Fruit fly (Drosophila melanogaster) whole organism, embryonic: ENCODE results near the gene Nep7.

Experiments used
- CG10267 ChIP-seq: fragments of 200-800 bp; sonication (Bioruptor generic); optimal IDR thresholded peaks from 2 replicates; lab custom pipeline; 2018; ENCODE audit warnings: missing biosample characterization, mild to moderate bottlenecking, missing genetic modification characterization, moderate library complexity
- CG10959 ChIP-seq: fragments of 200-800 bp; sonication (Bioruptor generic); IDR thresholded peaks from 2 replicates; pipeline ENCODE4 v1.3.6; 2022; ENCODE audit warnings: missing biosample characterization, missing genetic modification characterization
- CG11093 ChIP-seq: fragments of 200-800 bp; sonication (Bioruptor generic); IDR thresholded peaks from 3 replicates; pipeline ENCODE4 v1.3.6; 2022; ENCODE audit warnings: missing biosample characterization, missing genetic modification characterization
- CG11696 ChIP-seq: fragments of 200-800 bp; sonication (Bioruptor generic); IDR thresholded peaks from 2 replicates; pipeline ENCODE4 v1.3.6; 2022; ENCODE audit warnings: missing biosample characterization, missing genetic modification characterization
- CG12155 ChIP-seq: fragments of 200-800 bp; sonication (Bioruptor generic); optimal IDR thresholded peaks from 3 replicates; lab custom pipeline; 2016; ENCODE audit warnings: missing biosample characterization, missing genetic modification characterization
- CG12659 ChIP-seq: fragments of 200-800 bp; sonication (Bioruptor generic); optimal IDR thresholded peaks from 3 replicates; lab custom pipeline; 2017; ENCODE audit warnings: mild to moderate bottlenecking, missing biosample characterization, missing genetic modification reagents, missing genetic modification characterization
- CG13624 ChIP-seq: fragments of 200-800 bp; sonication (Bioruptor generic); optimal IDR thresholded peaks from 2 replicates; lab custom pipeline; 2016; ENCODE audit warnings: missing biosample characterization, missing genetic modification characterization
- CG14441 ChIP-seq: fragments of 200-800 bp; sonication (Bioruptor generic); IDR thresholded peaks from 2 replicates; pipeline ENCODE4 v1.3.6; 2022; ENCODE audit warnings: missing biosample characterization, missing genetic modification characterization
- CG14860 ChIP-seq: fragments of 200-800 bp; sonication (Bioruptor generic); IDR thresholded peaks from 3 replicates; pipeline ENCODE4 v1.3.6; 2022; ENCODE audit warnings: missing biosample characterization, missing genetic modification characterization; ENCODE audit not compliant: partially characterized antibody
- CG15269 ChIP-seq: fragments of 200-800 bp; sonication (Bioruptor generic); optimal IDR thresholded peaks from 2 replicates; lab custom pipeline; 2018; ENCODE audit warnings: missing biosample characterization, mild to moderate bottlenecking, missing genetic modification characterization, moderate library complexity
- CG15514 ChIP-seq: fragments of 200-800 bp; sonication (Bioruptor generic); optimal IDR thresholded peaks from 3 replicates; lab custom pipeline; 2017; ENCODE audit warnings: missing biosample characterization, missing genetic modification characterization, mild to moderate bottlenecking, moderate library complexity, missing genetic modification reagents
- CG15601 ChIP-seq: fragments of 200-800 bp; sonication (Bioruptor generic); optimal IDR thresholded peaks from 3 replicates; lab custom pipeline; 2019; ENCODE audit warnings: missing biosample characterization, mild to moderate bottlenecking, missing genetic modification characterization, moderate library complexity
- CG17328 ChIP-seq: fragments of 200-800 bp; sonication (Bioruptor generic); IDR thresholded peaks from 2 replicates; pipeline ENCODE4 v1.3.6; 2022; ENCODE audit warnings: missing biosample characterization, missing genetic modification characterization
- CG17802 ChIP-seq: fragments of 200-800 bp; sonication (Bioruptor generic); optimal IDR thresholded peaks from 2 replicates; lab custom pipeline; 2018; ENCODE audit warnings: missing biosample characterization, mild to moderate bottlenecking, missing genetic modification characterization, moderate library complexity
- CG17912 ChIP-seq: fragments of 200-800 bp; sonication (Bioruptor generic); optimal IDR thresholded peaks from 2 replicates; lab custom pipeline; 2018; ENCODE audit warnings: missing biosample characterization, mild to moderate bottlenecking, missing genetic modification characterization
- CG2889 ChIP-seq: fragments of 200-800 bp; sonication (Bioruptor generic); IDR thresholded peaks from 3 replicates; pipeline ENCODE4 v1.3.6; 2022; ENCODE audit warnings: missing biosample characterization, missing genetic modification characterization
- CG30431 ChIP-seq: fragments of 200-800 bp; sonication (Bioruptor generic); optimal IDR thresholded peaks from 2 replicates; lab custom pipeline; 2017; ENCODE audit warnings: missing biosample characterization, missing genetic modification characterization
- CG32767 ChIP-seq: fragments of 200-800 bp; sonication (Bioruptor generic); IDR thresholded peaks from 2 replicates; pipeline ENCODE4 v1.3.6; 2022; ENCODE audit warnings: missing biosample characterization, missing genetic modification characterization
- CG3281 ChIP-seq: fragments of 200-800 bp; sonication (Bioruptor generic); optimal IDR thresholded peaks from 3 replicates; lab custom pipeline; 2017; ENCODE audit warnings: missing biosample characterization, mild to moderate bottlenecking, missing genetic modification characterization
- CG3995 ChIP-seq: fragments of 200-800 bp; sonication (Bioruptor generic); optimal IDR thresholded peaks from 3 replicates; lab custom pipeline; 2016; ENCODE audit warnings: missing biosample characterization, missing genetic modification characterization
- CG4820 ChIP-seq: fragments of 200-800 bp; sonication (Bioruptor generic); optimal IDR thresholded peaks from 3 replicates; lab custom pipeline; 2016; ENCODE audit warnings: missing biosample characterization, missing genetic modification characterization
- CG5953 ChIP-seq: fragments of 200-800 bp; sonication (Bioruptor generic); IDR thresholded peaks from 2 replicates; pipeline ENCODE4 v1.3.6; 2022; ENCODE audit warnings: missing biosample characterization, missing genetic modification characterization
- CG6272 ChIP-seq: fragments of 200-800 bp; sonication (Bioruptor generic); IDR thresholded peaks from 2 replicates; pipeline ENCODE4 v1.3.6; 2022; ENCODE audit warnings: missing biosample characterization, missing genetic modification characterization
- CG6689 ChIP-seq: fragments of 200-800 bp; sonication (Bioruptor generic); IDR thresholded peaks from 2 replicates; pipeline ENCODE4 v1.3.6; 2022; ENCODE audit warnings: missing biosample characterization, missing genetic modification characterization
- CTCF ChIP-seq: fragments of 200-800 bp; sonication (Bioruptor generic); optimal IDR thresholded peaks from 2 replicates; lab custom pipeline; 2017; ENCODE audit warnings: missing biosample characterization, mild to moderate bottlenecking, missing genetic modification characterization, moderate library complexity
- Ets97D ChIP-seq: fragments of 200-800 bp; sonication (Bioruptor generic); optimal IDR thresholded peaks from 3 replicates; lab custom pipeline; 2016; ENCODE audit warnings: missing biosample characterization, missing genetic modification characterization
- Gug ChIP-seq: fragments of 200-800 bp; sonication (Bioruptor generic); IDR thresholded peaks from 4 replicates; pipeline ENCODE4 v1.3.6; 2022; ENCODE audit warnings: missing biosample characterization, missing genetic modification characterization
- Hr3 ChIP-seq: fragments of 200-800 bp; sonication (Bioruptor generic); optimal IDR thresholded peaks from 3 replicates; lab custom pipeline; 2016; ENCODE audit warnings: missing biosample characterization, missing genetic modification characterization
- Jarid2 ChIP-seq: fragments of 200-800 bp; sonication (Bioruptor generic); optimal IDR thresholded peaks from 3 replicates; lab custom pipeline; 2017; ENCODE audit warnings: mild to moderate bottlenecking, missing biosample characterization, missing genetic modification reagents, missing genetic modification characterization
- Poxn ChIP-seq: fragments of 200-800 bp; sonication (Bioruptor generic); IDR thresholded peaks from 2 replicates; pipeline ENCODE4 v1.3.6; 2022; ENCODE audit warnings: missing biosample characterization, missing genetic modification characterization
- Spps ChIP-seq: fragments of 200-800 bp; sonication (Bioruptor generic); optimal IDR thresholded peaks from 2 replicates; lab custom pipeline; 2018; ENCODE audit warnings: missing biosample characterization, mild to moderate bottlenecking, missing genetic modification characterization
- Sry-β ChIP-seq: fragments of 200-800 bp; sonication (Bioruptor generic); optimal IDR thresholded peaks from 2 replicates; lab custom pipeline; 2018; ENCODE audit warnings: missing biosample characterization, mild to moderate bottlenecking, missing genetic modification characterization, moderate library complexity
- ato ChIP-seq: fragments of 200-800 bp; sonication (Bioruptor generic); IDR thresholded peaks from 2 replicates; pipeline ENCODE4 v1.3.6; 2022; ENCODE audit warnings: missing biosample characterization, missing genetic modification characterization; ENCODE audit not compliant: partially characterized antibody
- bowl ChIP-seq: fragments of 200-800 bp; sonication (Bioruptor generic); IDR thresholded peaks from 2 replicates; pipeline ENCODE4 v1.3.6; 2022; ENCODE audit warnings: missing biosample characterization, missing genetic modification characterization
- bsh ChIP-seq, 2 experiments: fragments of 200-800 bp; sonication (Bioruptor generic); optimal IDR thresholded peaks; 2 replicates each; lab custom pipeline; 2017 to 2018; ENCODE audit warnings: mild to moderate bottlenecking in 2 of 2, missing biosample characterization in 2 of 2, missing genetic modification characterization in 2 of 2, moderate library complexity in 1 of 2
- cato ChIP-seq: fragments of 200-800 bp; sonication (Bioruptor generic); optimal IDR thresholded peaks from 2 replicates; lab custom pipeline; 2016; ENCODE audit warnings: missing biosample characterization, missing genetic modification characterization, borderline replicate concordance
- crol ChIP-seq: fragments of 200-800 bp; sonication (Bioruptor generic); IDR thresholded peaks from 2 replicates; pipeline ENCODE4 v1.3.6; 2022; ENCODE audit warnings: missing biosample characterization, missing genetic modification characterization
- ewg ChIP-seq: fragments of 200-800 bp; sonication (Bioruptor generic); optimal IDR thresholded peaks from 3 replicates; lab custom pipeline; 2017; ENCODE audit warnings: mild to moderate bottlenecking, missing biosample characterization, missing genetic modification reagents, missing genetic modification characterization
- gfzf ChIP-seq: fragments of 200-800 bp; sonication (Bioruptor generic); optimal IDR thresholded peaks from 2 replicates; lab custom pipeline; 2016; ENCODE audit warnings: missing biosample characterization, mild to moderate bottlenecking, missing genetic modification characterization, moderate library complexity
- grn ChIP-seq: fragments of 200-800 bp; sonication (Bioruptor generic); optimal IDR thresholded peaks from 3 replicates; lab custom pipeline; 2017; ENCODE audit warnings: missing biosample characterization, missing genetic modification characterization
- kay ChIP-seq: fragments of 200-800 bp; sonication (Bioruptor generic); optimal IDR thresholded peaks from 2 replicates; lab custom pipeline; 2016; ENCODE audit warnings: missing biosample characterization, missing genetic modification characterization
- luna ChIP-seq: fragments of 200-800 bp; sonication (Bioruptor generic); optimal IDR thresholded peaks from 2 replicates; lab custom pipeline; 2016; ENCODE audit warnings: missing biosample characterization, missing genetic modification characterization
- pho ChIP-seq: fragments of 200-800 bp; sonication (Bioruptor generic); optimal IDR thresholded peaks from 2 replicates; lab custom pipeline; 2016; ENCODE audit warnings: missing biosample characterization, missing genetic modification characterization
- repo ChIP-seq: fragments of 200-800 bp; sonication (Bioruptor generic); optimal IDR thresholded peaks from 2 replicates; lab custom pipeline; 2016; ENCODE audit warnings: missing biosample characterization, missing genetic modification characterization
- scrt ChIP-seq: fragments of 200-800 bp; sonication (Bioruptor generic); optimal IDR thresholded peaks from 2 replicates; lab custom pipeline; 2018; ENCODE audit warnings: missing biosample characterization, mild to moderate bottlenecking, missing genetic modification characterization, moderate library complexity
- slbo ChIP-seq: fragments of 200-800 bp; sonication (Bioruptor generic); IDR thresholded peaks from 2 replicates; pipeline ENCODE4 v1.3.6; 2022; ENCODE audit warnings: missing biosample characterization, missing genetic modification characterization
- stwl ChIP-seq: fragments of 200-800 bp; sonication (Bioruptor generic); optimal IDR thresholded peaks from 3 replicates; lab custom pipeline; 2018; ENCODE audit warnings: missing biosample characterization, mild to moderate bottlenecking, missing genetic modification characterization, moderate library complexity
- tap ChIP-seq: fragments of 200-800 bp; optimal IDR thresholded peaks from 3 replicates; lab custom pipeline; 2019; ENCODE audit warnings: missing biosample characterization, mild to moderate bottlenecking, missing genetic modification characterization, moderate library complexity
- tin ChIP-seq: fragments of 200-800 bp; sonication (Bioruptor generic); optimal IDR thresholded peaks from 3 replicates; lab custom pipeline; 2016; ENCODE audit warnings: missing biosample characterization, missing genetic modification characterization
- vfl ChIP-seq: fragments of 200-800 bp; sonication (Bioruptor generic); optimal IDR thresholded peaks from 2 replicates; lab custom pipeline; 2016; ENCODE audit warnings: missing biosample characterization, missing genetic modification characterization
- z ChIP-seq: fragments of 200-800 bp; sonication (Bioruptor generic); IDR thresholded peaks from 3 replicates; pipeline ENCODE4 v1.3.6; 2022; ENCODE audit warnings: missing biosample characterization, missing genetic modification characterization
- zfh2 ChIP-seq: fragments of 200-800 bp; sonication (Bioruptor generic); optimal IDR thresholded peaks from 2 replicates; lab custom pipeline; 2016; ENCODE audit warnings: missing biosample characterization, missing genetic modification characterization

The Nep7 gene

dm6 chr3R:27919385-27919789 lies 35.3 kb upstream of the Nep7 start, which contains the start of gene Boh1 (continued):
- TF ChIP-seq Gug (GFP tag; lab: Robert Waterston, UW) = no peak
- TF ChIP-seq CG15601 (tag; lab: Kevin White, UChicago) = peak; percentile 32
- TF ChIP-seq CG6689 (GFP tag; lab: Robert Waterston, UW) = 0 out of 2 replicates have a peak, but pooled peaks have one; percentile 27
- peak; percentile 23 for TF ChIP-seq Ets97D (GFP tag; lab: Kevin White, UChicago)
- no peak for TF ChIP-seq CG5953 (GFP tag; lab: Robert Waterston, UW)
- TF ChIP-seq bowl (GFP tag; lab: Robert Waterston, UW) = no peak
- no peak for TF ChIP-seq CG10959
- TF ChIP-seq luna (GFP tag; lab: Kevin White, UChicago) = no peak
- TF ChIP-seq repo (GFP tag; lab: Kevin White, UChicago) = no peak
- no peak for TF ChIP-seq Spps (tag; lab: Kevin White, UChicago)
- no peak for TF ChIP-seq pho (GFP tag; lab: Kevin White, UChicago)
- TF ChIP-seq CG11696 (GFP tag; lab: Robert Waterston, UW) = no peak
- TF ChIP-seq CG3995 = no peak
- TF ChIP-seq kay (GFP tag; lab: Kevin White, UChicago) = no peak
- TF ChIP-seq CG3281 (GFP tag; lab: Kevin White, UChicago) = peak; percentile 16
- no peak for TF ChIP-seq CG6272 (GFP tag; lab: Robert Waterston, UW)
- no peak for TF ChIP-seq zfh2
- no peak for TF ChIP-seq crol (GFP tag; lab: Robert Waterston, UW)
- peak; percentile 39 for TF ChIP-seq stwl
- no peak for TF ChIP-seq Poxn
- TF ChIP-seq bsh (GFP tag; optimal IDR thresholded peaks at IDR 0.05; lab: Kevin White, UChicago) = no peak
- no peak for TF ChIP-seq CTCF (GFP tag; lab: Kevin White, UChicago)
- TF ChIP-seq gfzf (GFP tag; lab: Kevin White, UChicago) = no peak
- no peak for TF ChIP-seq CG13624 (GFP tag; lab: Kevin White, UChicago)
- TF ChIP-seq Sry-β (GFP tag; lab: Kevin White, UChicago) = peak; percentile 94
- no peak for TF ChIP-seq CG17328
- no peak for TF ChIP-seq CG32767 (GFP tag; lab: Robert Waterston, UW)
- TF ChIP-seq Jarid2 = no peak
- no peak for TF ChIP-seq CG4820 (GFP tag; lab: Kevin White, UChicago)
- peak; percentile 46 for TF ChIP-seq tap (tag; lab: Kevin White, UChicago)
- TF ChIP-seq Hr3 (GFP tag; lab: Kevin White, UChicago) = peak; percentile 12
- peak; percentile 39 for TF ChIP-seq CG12659 (GFP tag; lab: Kevin White, UChicago)
- no peak for TF ChIP-seq grn (GFP tag; lab: Kevin White, UChicago)
- TF ChIP-seq tin (GFP tag; lab: Kevin White, UChicago) = no peak
- no peak for TF ChIP-seq CG2889 (GFP tag; lab: Robert Waterston, UW)
- no peak for TF ChIP-seq CG17912
- TF ChIP-seq cato (GFP tag; lab: Kevin White, UChicago) = no peak
- TF ChIP-seq CG15269 = peak; percentile 45
- peak; percentile 21 for TF ChIP-seq scrt
- peak; percentile 15 for TF ChIP-seq CG12155
- no peak for TF ChIP-seq ewg (GFP tag; lab: Kevin White, UChicago)
- no peak for TF ChIP-seq CG14860
- TF ChIP-seq CG11093 (GFP tag; lab: Robert Waterston, UW) = no peak
- peak; percentile 76 for TF ChIP-seq CG10267 (tag; lab: Kevin White, UChicago)
- no peak for TF ChIP-seq ato (GFP tag; lab: Robert Waterston, UW)
- TF ChIP-seq z (GFP tag; lab: Robert Waterston, UW) = no peak
- no peak for TF ChIP-seq CG17802 (tag; lab: Kevin White, UChicago)
- TF ChIP-seq CG14441 (GFP tag; lab: Robert Waterston, UW) = peak; percentile 28; the same call in 1 of the 2 replicates
- TF ChIP-seq slbo (GFP tag; lab: Robert Waterston, UW) = peak; percentile 25; the same call in 1 of the 2 replicates
- no peak for TF ChIP-seq vfl (GFP tag; lab: Kevin White, UChicago)
- peak; percentile 54 for TF ChIP-seq CG15514 (GFP tag; lab: Kevin White, UChicago)
- TF ChIP-seq CG30431 = no peak
